Worm (Caenorhabditis elegans): ENCODE data around the gene srz-14.

DNA sequence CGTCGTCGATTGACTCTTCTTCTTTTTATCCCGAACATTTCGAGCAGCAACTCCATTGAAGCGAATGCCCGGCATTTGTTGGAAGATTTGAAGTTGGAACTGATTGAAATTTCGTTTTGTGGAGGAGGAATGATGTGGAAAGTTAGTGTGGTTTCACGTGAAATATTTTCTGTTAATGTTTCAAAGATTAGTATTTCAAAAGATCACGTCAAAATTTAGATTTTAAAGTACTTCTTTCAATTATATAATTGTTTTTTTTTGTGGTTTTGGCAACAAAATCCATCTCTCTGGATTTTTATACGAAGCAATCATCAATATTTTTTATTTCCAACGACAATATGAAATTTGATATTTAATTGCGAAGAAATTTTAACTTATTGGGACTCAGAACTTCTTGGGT, 46.4 kb upstream of the srz-14 start, which contains the start of gene F44G3.7:
- TF ChIP-seq nhr-47 (tag; optimal IDR thresholded peaks at IDR 0.05) (no peak), skn-1 (tag; optimal IDR thresholded peaks at IDR 0.05) (no peak), unc-98 (GFP tag; IDR thresholded peaks at IDR 0.05) (no peak), nhr-77 (tag; optimal IDR thresholded peaks at IDR 0.05) (no peak)

Measured in whole organism, L1 larva.